Worm (Caenorhabditis elegans): Measurements from ENCODE around the gene C07E3.9.

ce11 chrII:10351963-10352362, 1.4 kb downstream of the C07E3.9 start, which contains the start of gene C07E3.8:
- no peak for TF ChIP-seq cog-1 (tag; optimal IDR thresholded peaks at IDR 0.05)
- TF ChIP-seq flt-1 (GFP tag; IDR thresholded peaks at IDR 0.05) = no peak
- no peak for TF ChIP-seq ztf-23 (GFP tag; IDR thresholded peaks at IDR 0.05)
- TF ChIP-seq klf-2 (GFP tag; conservative IDR thresholded peaks at IDR 0.05) = no peak
- TF ChIP-seq ref-1 (GFP tag; conservative IDR thresholded peaks at IDR 0.05) = no peak
- TF ChIP-seq T22C8.4 (GFP tag; IDR thresholded peaks at IDR 0.05) = no peak
- TF ChIP-seq med-1 (GFP tag; optimal IDR thresholded peaks at IDR 0.05; ENCODE audit: insufficient read depth) = no peak
- no peak for TF ChIP-seq tab-1 (GFP tag; IDR thresholded peaks at IDR 0.05)
- no peak for TF ChIP-seq ztf-29 (GFP tag; IDR thresholded peaks at IDR 0.05)

All from whole organism, midembryonic.